Worm (Caenorhabditis elegans) whole organism, young adult: ENCODE data around the gene fust-1.

ENCODE experiments used
- B0035.1 ChIP-seq: sonication (generic microtip); optimal IDR thresholded peaks from 2 replicates; lab custom pipeline; 2016; ENCODE audit warnings: missing genetic modification characterization, mild to moderate bottlenecking, missing compliant biosample characterization, missing genotype, missing genetic modification reagents
- C17E4.6 ChIP-seq: fragments of 200-800 bp; sonication (Bioruptor generic); IDR thresholded peaks from 2 replicates; pipeline ENCODE4 v1.3.6; 2022; ENCODE audit warnings: missing genetic modification reagents, missing genetic modification characterization, missing compliant biosample characterization
- D2030.7 ChIP-seq: fragments of 200-800 bp; sonication (Bioruptor generic); IDR thresholded peaks from 2 replicates; pipeline ENCODE4 v1.3.6; 2022; ENCODE audit warnings: missing genetic modification reagents, missing genetic modification characterization, missing compliant biosample characterization
- F23B12.7 ChIP-seq: sonication (generic microtip); optimal IDR thresholded peaks from 2 replicates; lab custom pipeline; 2017; ENCODE audit warnings: missing genetic modification characterization, mild to moderate bottlenecking, missing compliant biosample characterization, antibody characterized with exemption, moderate library complexity; ENCODE audit not compliant: insufficient read depth
- F49E8.2 ChIP-seq: sonication (generic microtip); optimal IDR thresholded peaks from 3 replicates; lab custom pipeline; 2017; ENCODE audit warnings: missing genetic modification characterization, mild to moderate bottlenecking, missing compliant biosample characterization, antibody characterized with exemption, moderate library complexity; ENCODE audit not compliant: insufficient read depth
- F52B5.7 ChIP-seq: sonication (generic microtip); optimal IDR thresholded peaks from 2 replicates; lab custom pipeline; 2016; ENCODE audit warnings: mild to moderate bottlenecking, missing genetic modification characterization, missing compliant biosample characterization
- Y67H2A.10 ChIP-seq: fragments of 200-800 bp; sonication (Bioruptor generic); conservative IDR thresholded peaks from 2 replicates; pipeline ENCODE4 v1.3.6; 2022; ENCODE audit warnings: missing genetic modification reagents, missing genetic modification characterization, missing compliant biosample characterization
- Y79H2A.3 ChIP-seq: fragments of 200-800 bp; sonication (Bioruptor generic); conservative IDR thresholded peaks from 2 replicates; pipeline ENCODE4 v1.3.6; 2022; ENCODE audit warnings: missing genetic modification reagents, missing genetic modification characterization, missing compliant biosample characterization
- Y95B8A.8 ChIP-seq: fragments of 200-800 bp; sonication (Bioruptor generic); IDR thresholded peaks from 2 replicates; pipeline ENCODE4 v1.3.6; 2022; ENCODE audit warnings: missing genetic modification reagents, missing genetic modification characterization, missing compliant biosample characterization
- ZK185.1 ChIP-seq: sonication (generic microtip); optimal IDR thresholded peaks from 2 replicates; lab custom pipeline; 2016; ENCODE audit warnings: mild to moderate bottlenecking, missing genetic modification characterization, missing compliant biosample characterization; ENCODE audit not compliant: poor library complexity, severe bottlenecking
- akir-1 ChIP-seq: fragments of 200-800 bp; sonication (Bioruptor generic); optimal IDR thresholded peaks from 2 replicates; lab custom pipeline; 2018; ENCODE audit warnings: mild to moderate bottlenecking, missing genetic modification characterization, moderate library complexity, missing compliant biosample characterization
- ama-1 ChIP-seq, 3 experiments: fragments of 150-350 bp in 1 of 3; sonication (generic microtip) in 2 of 3; optimal IDR thresholded peaks; 2 replicates each; lab custom pipeline; 2014 to 2018; ENCODE audit warnings: missing biosample characterization in 2 of 3, missing genetic modification characterization in 2 of 3, missing genetic modification reagents in 2 of 3
- atf-7 ChIP-seq: sonication (generic microtip); optimal IDR thresholded peaks from 2 replicates; lab custom pipeline; 2017; ENCODE audit warnings: mild to moderate bottlenecking, missing genetic modification characterization, missing compliant biosample characterization
- bed-1 ChIP-seq: fragments of 200-800 bp; sonication (Bioruptor generic); IDR thresholded peaks from 2 replicates; pipeline ENCODE4 v1.3.6; 2022; ENCODE audit warnings: missing genetic modification reagents, missing genetic modification characterization, missing compliant biosample characterization
- bed-2 ChIP-seq: fragments of 200-800 bp; sonication (Bioruptor generic); IDR thresholded peaks from 2 replicates; pipeline ENCODE4 v1.3.6; 2022; ENCODE audit warnings: missing genetic modification reagents, missing genetic modification characterization, missing compliant biosample characterization
- ccch-3 ChIP-seq: fragments of 200-800 bp; sonication (Bioruptor generic); optimal IDR thresholded peaks from 2 replicates; lab custom pipeline; 2018; ENCODE audit warnings: mild to moderate bottlenecking, missing genetic modification characterization, missing compliant biosample characterization
- ceh-100 ChIP-seq: fragments of 200-800 bp; sonication (Bioruptor generic); IDR thresholded peaks from 2 replicates; pipeline ENCODE4 v1.3.6; 2022; ENCODE audit warnings: missing genetic modification reagents, missing genetic modification characterization, missing compliant biosample characterization
- ceh-91 ChIP-seq: fragments of 200-800 bp; sonication (Bioruptor generic); IDR thresholded peaks from 2 replicates; pipeline ENCODE4 v1.3.6; 2022; ENCODE audit warnings: missing genetic modification reagents, missing genetic modification characterization, missing compliant biosample characterization
- chd-7 ChIP-seq: sonication (generic microtip); optimal IDR thresholded peaks from 2 replicates; lab custom pipeline; 2016; ENCODE audit warnings: mild to moderate bottlenecking, missing genetic modification characterization, moderate library complexity, missing compliant biosample characterization
- dpl-1 ChIP-seq: fragments of 150-350 bp; optimal IDR thresholded peaks from 2 replicates; lab custom pipeline; 2014; ENCODE audit warnings: missing biosample characterization, missing genetic modification reagents, missing genetic modification characterization
- egl-44 ChIP-seq: fragments of 200-800 bp; sonication (Bioruptor generic); IDR thresholded peaks from 2 replicates; pipeline ENCODE4 v1.3.6; 2022; ENCODE audit warnings: missing genetic modification reagents, missing genetic modification characterization, missing compliant biosample characterization
- ets-4 ChIP-seq: fragments of 200-800 bp; sonication (Bioruptor generic); optimal IDR thresholded peaks from 2 replicates; lab custom pipeline; 2018; ENCODE audit warnings: mild to moderate bottlenecking, missing genetic modification characterization, missing compliant biosample characterization
- gei-17 ChIP-seq: fragments of 200-800 bp; sonication (Bioruptor generic); optimal IDR thresholded peaks from 2 replicates; lab custom pipeline; 2018; ENCODE audit warnings: mild to moderate bottlenecking, missing genetic modification characterization, missing compliant biosample characterization
- hlh-12 ChIP-seq: sonication (generic microtip); optimal IDR thresholded peaks from 2 replicates; lab custom pipeline; 2016; ENCODE audit warnings: missing genetic modification characterization, missing compliant biosample characterization
- hlh-26 ChIP-seq: fragments of 200-800 bp; sonication (Bioruptor generic); conservative IDR thresholded peaks from 2 replicates; pipeline ENCODE4 v1.3.6; 2022; ENCODE audit warnings: missing genetic modification reagents, missing genetic modification characterization, missing compliant biosample characterization
- hmg-1.2 ChIP-seq: fragments of 200-800 bp; sonication (Bioruptor generic); IDR thresholded peaks from 2 replicates; pipeline ENCODE4 v1.3.6; 2022; ENCODE audit warnings: missing genetic modification reagents, missing genetic modification characterization, missing compliant biosample characterization
- hmg-20 ChIP-seq: fragments of 200-800 bp; sonication (Bioruptor generic); IDR thresholded peaks from 2 replicates; pipeline ENCODE4 v1.3.6; 2022; ENCODE audit warnings: missing genetic modification reagents, missing genetic modification characterization, missing compliant biosample characterization
- hsf-1 ChIP-seq: fragments of 200-800 bp; sonication (Bioruptor generic); IDR thresholded peaks from 2 replicates; pipeline ENCODE4 v1.3.6; 2022; ENCODE audit warnings: missing genetic modification reagents, missing genetic modification characterization, missing compliant biosample characterization
- lin-54 ChIP-seq: fragments of 200-800 bp; sonication (Bioruptor generic); optimal IDR thresholded peaks from 2 replicates; lab custom pipeline; 2018; ENCODE audit warnings: mild to moderate bottlenecking, missing genetic modification characterization, missing compliant biosample characterization
- lsy-27 ChIP-seq: sonication (generic microtip); optimal IDR thresholded peaks from 2 replicates; lab custom pipeline; 2017; ENCODE audit warnings: missing genetic modification characterization, mild to moderate bottlenecking, missing compliant biosample characterization, antibody characterized with exemption, missing genotype, borderline replicate concordance; ENCODE audit not compliant: insufficient read depth
- mel-28 ChIP-seq: sonication (generic microtip); optimal IDR thresholded peaks from 2 replicates; lab custom pipeline; 2016; ENCODE audit warnings: borderline replicate concordance, mild to moderate bottlenecking, missing genetic modification characterization, missing compliant biosample characterization
- mes-4 ChIP-seq: sonication (generic microtip); optimal IDR thresholded peaks from 2 replicates; lab custom pipeline; 2016; ENCODE audit warnings: missing genotype, missing genetic modification characterization, missing compliant biosample characterization
- nhr-27 ChIP-seq: fragments of 200-800 bp; sonication (Bioruptor generic); optimal IDR thresholded peaks from 2 replicates; lab custom pipeline; 2018; ENCODE audit warnings: mild to moderate bottlenecking, missing genetic modification characterization, moderate library complexity, missing compliant biosample characterization
- nhr-80 ChIP-seq: sonication (generic microtip); optimal IDR thresholded peaks from 2 replicates; lab custom pipeline; 2016; ENCODE audit warnings: missing genetic modification characterization, missing compliant biosample characterization
- pha-4 ChIP-seq: fragments of 150-350 bp; sonication (generic microtip); optimal IDR thresholded peaks from 2 replicates; lab custom pipeline; 2014; ENCODE audit warnings: missing biosample characterization, missing genetic modification reagents, missing genetic modification characterization
- sea-2 ChIP-seq: fragments of 200-800 bp; sonication (Bioruptor generic); IDR thresholded peaks from 2 replicates; pipeline ENCODE4 v1.3.6; 2022; ENCODE audit warnings: missing genetic modification characterization, missing compliant biosample characterization
- snpc-1.1 ChIP-seq: sonication (generic microtip); optimal IDR thresholded peaks from 2 replicates; lab custom pipeline; 2017; ENCODE audit warnings: missing genetic modification characterization, mild to moderate bottlenecking, missing compliant biosample characterization, antibody characterized with exemption, moderate library complexity, missing genotype, missing genetic modification reagents; ENCODE audit not compliant: insufficient read depth
- snpc-1.3 ChIP-seq: sonication (generic microtip); optimal IDR thresholded peaks from 2 replicates; lab custom pipeline; 2017; ENCODE audit warnings: missing genetic modification characterization, mild to moderate bottlenecking, missing compliant biosample characterization, antibody characterized with exemption, moderate library complexity, missing genotype, missing genetic modification reagents; ENCODE audit not compliant: insufficient read depth
- snpc-3.4 ChIP-seq: sonication (generic microtip); optimal IDR thresholded peaks from 2 replicates; lab custom pipeline; 2017; ENCODE audit warnings: missing genetic modification characterization, mild to moderate bottlenecking, missing compliant biosample characterization, antibody characterized with exemption, moderate library complexity, missing genotype, missing genetic modification reagents
- somi-1 ChIP-seq: fragments of 200-800 bp; sonication (Bioruptor generic); optimal IDR thresholded peaks from 2 replicates; lab custom pipeline; 2018; ENCODE audit warnings: mild to moderate bottlenecking, missing genetic modification characterization, missing compliant biosample characterization
- ztf-22 ChIP-seq: fragments of 200-800 bp; sonication (Bioruptor generic); optimal IDR thresholded peaks from 2 replicates; lab custom pipeline; 2018; ENCODE audit warnings: mild to moderate bottlenecking, missing genetic modification characterization, moderate library complexity, missing compliant biosample characterization
- ztf-25 ChIP-seq: fragments of 200-800 bp; sonication (Bioruptor generic); IDR thresholded peaks from 2 replicates; pipeline ENCODE4 v1.3.6; 2022; ENCODE audit warnings: missing genetic modification reagents, missing genetic modification characterization, missing compliant biosample characterization
- ztf-26 ChIP-seq: sonication (generic microtip); optimal IDR thresholded peaks from 2 replicates; lab custom pipeline; 2017; ENCODE audit warnings: missing genetic modification characterization, missing compliant biosample characterization
- ztf-28 ChIP-seq: fragments of 200-800 bp; sonication (Bioruptor generic); IDR thresholded peaks from 2 replicates; pipeline ENCODE4 v1.3.6; 2022; ENCODE audit warnings: missing genetic modification reagents, missing genetic modification characterization, missing compliant biosample characterization

fust-1 gene

DNA sequence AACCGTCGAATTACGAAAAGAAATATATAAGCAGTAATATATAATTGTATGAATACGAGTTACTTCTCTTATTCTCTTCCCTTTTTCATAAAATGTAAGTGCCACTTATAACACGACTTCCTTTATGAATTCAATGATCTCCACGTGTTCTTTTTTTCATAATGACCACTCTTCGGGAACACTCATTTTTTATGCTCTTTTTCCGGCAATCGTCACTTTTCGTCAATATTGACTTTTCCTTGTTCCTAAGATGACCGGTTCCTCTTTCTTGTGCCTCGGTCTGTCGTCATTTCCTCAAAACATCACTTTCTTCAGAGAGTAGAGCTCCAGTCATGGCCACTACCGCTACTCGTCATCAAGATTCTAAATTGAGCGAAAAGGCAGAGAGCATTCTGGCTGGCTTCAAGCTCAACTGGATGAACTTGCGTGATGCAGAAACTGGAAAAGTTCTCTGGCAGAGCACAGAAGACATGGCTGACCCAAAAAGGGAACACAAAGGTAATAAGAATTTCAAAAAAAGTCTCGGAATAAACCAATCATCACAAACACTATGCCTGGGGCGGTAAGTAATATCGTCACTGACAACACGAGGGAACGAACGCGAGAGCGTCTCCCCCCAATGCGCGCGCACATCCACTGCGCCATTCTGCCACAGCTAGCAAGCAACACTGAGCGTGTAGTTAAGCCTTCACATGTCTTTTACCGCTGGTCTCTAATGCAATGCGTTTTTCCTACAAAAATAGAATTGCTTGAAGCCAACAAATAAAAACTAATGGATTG lies 31.3 kb downstream of the fust-1 start, which contains the start of gene pdl-1:
Gene pdl-1 (plus strand): TSS at position 309 of the 780 bp plus-strand sequence.
- TF ChIP-seq mel-28 (peak; percentile 57), akir-1 (GFP tag; lab: Kevin White, UChicago) (peak; percentile 73), atf-7 (peak; percentile 85), Y95B8A.8 (GFP tag; lab: Robert Waterston, UW) (peak; percentile 62; the same call in 1 of the 2 replicates), ceh-100 (GFP tag; lab: Robert Waterston, UW) (peak; percentile 77), F49E8.2 (no peak), pha-4 (no peak), F52B5.7 (tag; lab: Kevin White, UChicago) (peak; percentile 94), hsf-1 (GFP tag; lab: Robert Waterston, UW) (peak; percentile 50; the same call in 1 of the 2 replicates), sea-2 (0 out of 2 replicates have a peak, but pooled peaks have one; percentile 80), ccch-3 (no peak), ztf-28 (GFP tag; lab: Robert Waterston, UW) (peak; percentile 64; the same call in 1 of the 2 replicates), mes-4 (tag; lab: Kevin White, UChicago) (peak; percentile 91), Y67H2A.10 (GFP tag; lab: Robert Waterston, UW) (no peak), nhr-80 (tag; lab: Kevin White, UChicago) (peak; percentile 46), hmg-1.2 (peak; percentile 78), lsy-27 (tag; lab: Kevin White, UChicago) (peak; percentile 52), bed-1 (GFP tag; lab: Robert Waterston, UW) (peak; percentile 94), F23B12.7 (tag; lab: Kevin White, UChicago) (peak; percentile 54), hlh-12 (tag; lab: Kevin White, UChicago) (peak; percentile 84), snpc-1.1 (tag; lab: Kevin White, UChicago) (peak; percentile 59), snpc-3.4 (tag; lab: Kevin White, UChicago) (peak; percentile 87), ztf-25 (GFP tag; lab: Robert Waterston, UW) (peak; percentile 84; the same call in 1 of the 2 replicates), ets-4 (GFP tag; lab: Kevin White, UChicago) (peak; percentile 62), ZK185.1 (tag; lab: Kevin White, UChicago) (peak; percentile 94), chd-7 (peak; percentile 86), hlh-26 (GFP tag; lab: Robert Waterston, UW) (0 out of 2 replicates have a peak, but pooled peaks have one; percentile 61), ztf-26 (tag; lab: Kevin White, UChicago) (peak; percentile 73), D2030.7 (peak; percentile 78), ztf-22 (GFP tag; lab: Kevin White, UChicago) (peak; percentile 44), B0035.1 (tag; lab: Kevin White, UChicago) (peak; percentile 59), bed-2 (GFP tag; lab: Robert Waterston, UW) (no peak), dpl-1 (GFP tag; lab: Kevin White, UChicago) (no peak), ceh-91 (GFP tag; lab: Robert Waterston, UW) (no peak), C17E4.6 (GFP tag; lab: Robert Waterston, UW) (peak; percentile 63; the same call in 1 of the 2 replicates), nhr-27 (tag; lab: Kevin White, UChicago) (peak; percentile 84), snpc-1.3 (tag; lab: Kevin White, UChicago) (peak; percentile 89), Y79H2A.3 (GFP tag; lab: Robert Waterston, UW) (peak; percentile 72; the same call in 1 of the 2 replicates), gei-17 (GFP tag; lab: Kevin White, UChicago) (peak; percentile 39), egl-44 (GFP tag; lab: Robert Waterston, UW) (peak; percentile 94), lin-54 (GFP tag; lab: Kevin White, UChicago) (peak; percentile 78), ama-1 (optimal IDR thresholded peaks at IDR 0.05; lab: Kevin White, UChicago) (no peak), ama-1 (GFP tag; optimal IDR thresholded peaks at IDR 0.05; lab: Kevin White, UChicago) (peak; percentile 87 to 93), somi-1 (GFP tag; lab: Kevin White, UChicago) (peak; percentile 76), hmg-20 (GFP tag; lab: Robert Waterston, UW) (peak; percentile 77)
